Fruit fly (Drosophila melanogaster) whole organism, wandering third instar larva: Measurements from ENCODE around the gene bdwf.

ENCODE experiments used
- Dfd ChIP-seq: fragments of >200 bp; optimal IDR thresholded peaks from 2 replicates; lab custom pipeline; 2017; ENCODE audit warnings: missing biosample characterization, missing genetic modification characterization
- Dif ChIP-seq: fragments of 200-275, 200-300 bp; sonication (Bioruptor generic); optimal IDR thresholded peaks from 2 replicates; lab custom pipeline; 2018; ENCODE audit warnings: missing biosample characterization, missing genetic modification characterization; ENCODE audit not compliant: partially characterized antibody
- Hnf4 ChIP-seq: fragments of 200-800 bp; sonication (Bioruptor generic); optimal IDR thresholded peaks from 2 replicates; lab custom pipeline; 2016; ENCODE audit warnings: missing biosample characterization, mild to moderate bottlenecking, missing genetic modification characterization
- Sp1 ChIP-seq: fragments of 200-800 bp; sonication (Bioruptor generic); optimal IDR thresholded peaks from 3 replicates; lab custom pipeline; 2019; ENCODE audit warnings: missing biosample characterization, mild to moderate bottlenecking, missing genetic modification characterization, moderate library complexity
- brk ChIP-seq: fragments of 200-800 bp; sonication (Bioruptor generic); optimal IDR thresholded peaks from 2 replicates; lab custom pipeline; 2016; ENCODE audit warnings: missing biosample characterization, mild to moderate bottlenecking, missing genetic modification characterization
- tai ChIP-seq: sonication (Bioruptor generic); optimal IDR thresholded peaks from 2 replicates; lab custom pipeline; 2016; ENCODE audit warnings: missing biosample characterization, missing genetic modification characterization

- TF ChIP-seq Hnf4 (GFP tag; lab: Kevin White, UChicago) (no peak), Dif (GFP tag; lab: Kevin White, UChicago) (no peak), Dfd (GFP tag; lab: Kevin White, UChicago) (no peak), Sp1 (GFP tag; lab: Kevin White, UChicago) (no peak), brk (no peak), tai (GFP tag; lab: Kevin White, UChicago) (no peak)
Observed at dm6 chr3R:17007336-17007735, 35.6 kb downstream of the bdwf start.
